Fruit fly (Drosophila melanogaster) whole organism: Measurements from ENCODE around the gene IntS11.

Experiments used
- CG8478 ChIP-seq: fragments of >200 bp; optimal IDR thresholded peaks from 2 replicates; lab custom pipeline; 2018; ENCODE audit warnings: inconsistent platforms
- pan ChIP-seq: fragments of >200 bp; optimal IDR thresholded peaks from 2 replicates; lab custom pipeline; 2017
- psq ChIP-seq: fragments of >200 bp; optimal IDR thresholded peaks from 2 replicates; lab custom pipeline; 2017
- usp ChIP-seq: fragments of >200 bp; optimal IDR thresholded peaks from 2 replicates; lab custom pipeline; 2017; ENCODE audit warnings: missing biosample characterization, missing genetic modification characterization, mixed read lengths

DNA sequence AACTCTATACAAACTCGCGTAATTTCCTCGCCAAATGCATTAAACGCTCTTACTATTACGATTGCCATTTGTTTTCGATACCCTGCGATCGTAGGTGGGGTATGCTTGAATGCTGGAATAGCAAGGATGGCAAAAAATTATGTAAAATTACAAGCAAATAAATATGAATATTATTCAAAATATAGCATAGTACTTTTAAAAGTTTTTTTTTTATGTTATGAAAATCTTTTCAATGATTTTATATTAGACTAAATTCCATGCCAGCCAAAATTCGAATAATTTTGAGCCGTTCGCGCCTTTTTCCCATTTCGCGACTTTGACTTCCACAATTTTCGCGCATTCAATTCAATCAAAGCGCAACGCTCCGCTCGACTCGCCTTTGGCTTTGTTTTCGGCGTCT, 11.0 kb downstream of the IntS11 start:
- TF ChIP-seq usp, result no peak
- TF ChIP-seq pan (lab: Kevin White, UChicago), result no peak
- TF ChIP-seq CG8478 (lab: Kevin White, UChicago), result no peak
- TF ChIP-seq psq, result no peak
